Fruit fly (Drosophila melanogaster): ENCODE data around the gene Or85b.

dm6 chr3R:8545915-8546314, 34.8 kb upstream of the Or85b start:
- TF ChIP-seq psq (optimal IDR thresholded peaks at IDR 0.05): no peak
- no peak for TF ChIP-seq usp (GFP tag; optimal IDR thresholded peaks at IDR 0.05)
- TF ChIP-seq CG8478 (optimal IDR thresholded peaks at IDR 0.05): no peak
- no peak for TF ChIP-seq Dll (optimal IDR thresholded peaks at IDR 0.05)
